Worm (Caenorhabditis elegans): ENCODE measurements around the gene clec-255.

DNA sequence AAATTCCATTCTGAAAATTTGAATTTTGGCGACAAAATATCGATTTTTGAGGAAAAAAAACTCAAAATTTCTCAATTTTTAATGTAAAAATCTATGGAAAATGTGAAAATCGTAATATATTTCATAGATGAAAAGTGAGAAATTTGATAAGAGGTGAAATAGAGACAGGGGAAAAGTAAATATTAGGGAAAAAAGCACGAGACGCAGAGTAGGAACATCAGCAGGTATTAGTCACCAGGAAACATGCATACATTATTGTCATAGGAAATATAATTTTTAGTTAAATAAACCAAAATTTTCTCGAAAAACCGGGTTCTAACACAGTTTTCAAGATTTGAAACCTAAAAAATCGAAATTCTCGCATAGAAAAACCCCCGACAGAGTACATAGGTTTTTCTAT is 30.3 kb upstream of the clec-255 start, which contains the start of gene nhr-170:
- TF ChIP-seq snpc-3.4 (tag; optimal IDR thresholded peaks at IDR 0.05) (no peak), Y95B8A.8 (GFP tag; IDR thresholded peaks at IDR 0.05) (no peak), bed-1 (GFP tag; IDR thresholded peaks at IDR 0.05) (no peak), T26A5.8 (tag; optimal IDR thresholded peaks at IDR 0.05) (no peak), Y53G8AR.9 (GFP tag; conservative IDR thresholded peaks at IDR 0.05) (no peak), dpff-1 (tag; optimal IDR thresholded peaks at IDR 0.05) (no peak), repo-1 (tag; optimal IDR thresholded peaks at IDR 0.05) (no peak), F10E7.11 (tag; optimal IDR thresholded peaks at IDR 0.05) (no peak), pha-4 (tag; optimal IDR thresholded peaks at IDR 0.05) (no peak), C17E4.6 (GFP tag; IDR thresholded peaks at IDR 0.05) (no peak), nhr-80 (tag; optimal IDR thresholded peaks at IDR 0.05) (peak; percentile 17), let-526 (GFP tag; IDR thresholded peaks at IDR 0.05) (no peak), him-1 (tag; optimal IDR thresholded peaks at IDR 0.05) (no peak)
